Worm (Caenorhabditis elegans) whole organism, mixed stage, embryonic: ENCODE measurements around the gene H06I04.6.

ENCODE experiments used
- M03D4.4 ChIP-seq: sonication (generic microtip); optimal IDR thresholded peaks from 2 replicates; lab custom pipeline; 2017; ENCODE audit warnings: mild to moderate bottlenecking, missing genetic modification characterization, missing compliant biosample characterization
- bed-3 ChIP-seq: fragments of 200-800 bp; sonication (Bioruptor generic); optimal IDR thresholded peaks from 3 replicates; lab custom pipeline; 2018; ENCODE audit warnings: mild to moderate bottlenecking, missing genetic modification characterization, moderate library complexity, missing compliant biosample characterization
- blmp-1 ChIP-seq: fragments of 150-350 bp; optimal IDR thresholded peaks from 2 replicates; lab custom pipeline; 2014; ENCODE audit warnings: missing biosample characterization, missing genetic modification characterization
- ceh-39 ChIP-seq: fragments of 150-350 bp; optimal IDR thresholded peaks from 2 replicates; lab custom pipeline; 2014; ENCODE audit warnings: missing biosample characterization, missing genetic modification characterization
- ceh-83 ChIP-seq: fragments of 200-800 bp; sonication (Bioruptor generic); optimal IDR thresholded peaks from 2 replicates; lab custom pipeline; 2018; ENCODE audit warnings: mild to moderate bottlenecking, missing genetic modification characterization, missing compliant biosample characterization
- ces-1 ChIP-seq: fragments of 150-350 bp; optimal IDR thresholded peaks from 2 replicates; lab custom pipeline; 2014; ENCODE audit warnings: missing biosample characterization, missing genetic modification reagents, missing genetic modification characterization
- cnd-1 ChIP-seq: fragments of 200-800 bp; sonication (Bioruptor generic); optimal IDR thresholded peaks from 2 replicates; lab custom pipeline; 2018; ENCODE audit warnings: mild to moderate bottlenecking, missing genetic modification characterization, missing compliant biosample characterization
- drap-1 ChIP-seq: fragments of 200-800 bp; sonication (Bioruptor generic); optimal IDR thresholded peaks from 3 replicates; lab custom pipeline; 2018; ENCODE audit warnings: mild to moderate bottlenecking, missing genetic modification characterization, missing compliant biosample characterization
- elt-1 ChIP-seq: sonication (generic microtip); optimal IDR thresholded peaks from 2 replicates; lab custom pipeline; 2017; ENCODE audit warnings: missing genetic modification characterization, mild to moderate bottlenecking, missing compliant biosample characterization, antibody characterized with exemption, moderate library complexity, borderline replicate concordance; ENCODE audit not compliant: insufficient read depth
- elt-3 ChIP-seq: fragments of 150-350 bp; optimal IDR thresholded peaks from 2 replicates; lab custom pipeline; 2014; ENCODE audit warnings: missing biosample characterization, missing genetic modification characterization
- flh-1 ChIP-seq: fragments of 200-800 bp; sonication (Bioruptor generic); optimal IDR thresholded peaks from 2 replicates; lab custom pipeline; 2018; ENCODE audit warnings: mild to moderate bottlenecking, missing genetic modification characterization, moderate library complexity, missing compliant biosample characterization
- hlh-1 ChIP-seq: fragments of 150-350 bp; optimal IDR thresholded peaks from 2 replicates; lab custom pipeline; 2014; ENCODE audit warnings: missing biosample characterization, missing genetic modification reagents, missing genetic modification characterization
- lin-13 ChIP-seq: fragments of 150-350 bp; optimal IDR thresholded peaks from 2 replicates; lab custom pipeline; 2014; ENCODE audit warnings: missing biosample characterization, missing genetic modification characterization
- lin-32 ChIP-seq: fragments of 200-800 bp; sonication (Bioruptor generic); optimal IDR thresholded peaks from 2 replicates; lab custom pipeline; 2018; ENCODE audit warnings: mild to moderate bottlenecking, missing genetic modification characterization, missing compliant biosample characterization
- lsy-2 ChIP-seq: fragments of 150-350 bp; optimal IDR thresholded peaks from 2 replicates; lab custom pipeline; 2014; ENCODE audit warnings: missing biosample characterization, missing genetic modification characterization
- mep-1 ChIP-seq: fragments of 150-350 bp; optimal IDR thresholded peaks from 2 replicates; lab custom pipeline; 2017; ENCODE audit warnings: missing biosample characterization, missing genetic modification reagents, missing genetic modification characterization, inconsistent platforms
- mls-2 ChIP-seq: sonication (generic microtip); optimal IDR thresholded peaks from 2 replicates; lab custom pipeline; 2016; ENCODE audit warnings: mild to moderate bottlenecking, missing genetic modification characterization, moderate library complexity, missing compliant biosample characterization
- nhr-2 ChIP-seq: fragments of 150-350 bp; optimal IDR thresholded peaks from 2 replicates; lab custom pipeline; 2014; ENCODE audit warnings: missing biosample characterization, missing genetic modification characterization
- nhr-28 ChIP-seq: fragments of 150-350 bp; optimal IDR thresholded peaks from 2 replicates; lab custom pipeline; 2014; ENCODE audit warnings: missing biosample characterization, missing genetic modification characterization
- nhr-76 ChIP-seq: sonication (generic microtip); optimal IDR thresholded peaks from 2 replicates; lab custom pipeline; 2017; ENCODE audit warnings: missing biosample characterization, missing genetic modification characterization
- pha-4 ChIP-seq: fragments of 150-350 bp; optimal IDR thresholded peaks from 2 replicates; lab custom pipeline; 2018; ENCODE audit warnings: missing biosample characterization, missing genetic modification reagents, missing genetic modification characterization
- sem-2 ChIP-seq: fragments of 200-800 bp; sonication (Bioruptor generic); optimal IDR thresholded peaks from 2 replicates; lab custom pipeline; 2018; ENCODE audit warnings: mild to moderate bottlenecking, missing genetic modification characterization, missing compliant biosample characterization
- snpc-4 ChIP-seq: fragments of 150-350 bp; optimal IDR thresholded peaks from 2 replicates; lab custom pipeline; 2014; ENCODE audit warnings: missing biosample characterization, missing genetic modification characterization
- sptf-1 ChIP-seq: sonication (generic microtip); optimal IDR thresholded peaks from 2 replicates; lab custom pipeline; 2017; ENCODE audit warnings: mild to moderate bottlenecking, missing genetic modification characterization, moderate library complexity, missing compliant biosample characterization
- tbx-8 ChIP-seq: fragments of 200-800 bp; sonication (Bioruptor generic); optimal IDR thresholded peaks from 2 replicates; lab custom pipeline; 2018; ENCODE audit warnings: mild to moderate bottlenecking, missing genetic modification characterization, moderate library complexity, missing compliant biosample characterization
- unc-120 ChIP-seq: sonication (generic microtip); optimal IDR thresholded peaks from 2 replicates; lab custom pipeline; 2017; ENCODE audit warnings: missing genetic modification characterization, missing compliant biosample characterization; ENCODE audit not compliant: poor library complexity, severe bottlenecking
- unc-39 ChIP-seq: fragments of 150-350 bp; optimal IDR thresholded peaks from 2 replicates; lab custom pipeline; 2014; ENCODE audit warnings: missing biosample characterization, missing genetic modification characterization
- unc-62 ChIP-seq: fragments of 150-350 bp; optimal IDR thresholded peaks from 2 replicates; lab custom pipeline; 2014; ENCODE audit warnings: missing biosample characterization, missing genetic modification reagents, missing genetic modification characterization
- zip-8 ChIP-seq: fragments of 150-350 bp; optimal IDR thresholded peaks from 2 replicates; lab custom pipeline; 2014; ENCODE audit warnings: missing biosample characterization, missing genetic modification characterization
- ztf-11 ChIP-seq: fragments of 150-350 bp; optimal IDR thresholded peaks from 2 replicates; lab custom pipeline; 2014; ENCODE audit warnings: missing biosample characterization, missing genetic modification characterization

The H06I04.6 gene

ce11 chrIII:3047040-3047439, 17.1 kb downstream of the H06I04.6 start, which contains the start of gene cutl-25:
cutl-25 (minus strand) TSS chrIII:3047140.
- TF ChIP-seq M03D4.4 (tag; lab: Kevin White, UChicago): no peak
- no peak for TF ChIP-seq ces-1 (GFP tag; lab: Kevin White, UChicago)
- TF ChIP-seq zip-8 (tag; lab: Kevin White, UChicago): no peak
- no peak for TF ChIP-seq hlh-1 (tag; lab: Kevin White, UChicago)
- no peak for TF ChIP-seq mep-1 (tag; lab: Kevin White, UChicago)
- no peak for TF ChIP-seq ztf-11 (tag; lab: Kevin White, UChicago)
- no peak for TF ChIP-seq cnd-1
- no peak for TF ChIP-seq mls-2 (tag; lab: Kevin White, UChicago)
- no peak for TF ChIP-seq nhr-2

ce11 chrIII:3040735-3041439, 23.3 kb downstream of the H06I04.6 start, which contains the start of gene daf-2:
daf-2 (minus strand) TSS chrIII:3040846.
- no peak for TF ChIP-seq tbx-8 (GFP tag; lab: Kevin White, UChicago)

- no peak for TF ChIP-seq snpc-4 (tag; lab: Kevin White, UChicago)
- no peak for TF ChIP-seq lsy-2 (tag; lab: Kevin White, UChicago)
- TF ChIP-seq unc-120 (tag; lab: Kevin White, UChicago): no peak
- TF ChIP-seq pha-4 (tag; lab: Kevin White, UChicago): no peak
- TF ChIP-seq sptf-1: peak; percentile 21
- TF ChIP-seq bed-3 (GFP tag; lab: Kevin White, UChicago): no peak
- TF ChIP-seq nhr-76 (tag; lab: Kevin White, UChicago): no peak
- TF ChIP-seq drap-1 (GFP tag; lab: Kevin White, UChicago): no peak
- TF ChIP-seq ceh-39 (tag; lab: Kevin White, UChicago): no peak
- peak; percentile 13 for TF ChIP-seq hlh-1 (tag; lab: Kevin White, UChicago)
- TF ChIP-seq, all 35 proteins: peak for 2
Observed at ce11 chrIII:3037346-3037745, 26.8 kb downstream of the H06I04.6 start.

DNA sequence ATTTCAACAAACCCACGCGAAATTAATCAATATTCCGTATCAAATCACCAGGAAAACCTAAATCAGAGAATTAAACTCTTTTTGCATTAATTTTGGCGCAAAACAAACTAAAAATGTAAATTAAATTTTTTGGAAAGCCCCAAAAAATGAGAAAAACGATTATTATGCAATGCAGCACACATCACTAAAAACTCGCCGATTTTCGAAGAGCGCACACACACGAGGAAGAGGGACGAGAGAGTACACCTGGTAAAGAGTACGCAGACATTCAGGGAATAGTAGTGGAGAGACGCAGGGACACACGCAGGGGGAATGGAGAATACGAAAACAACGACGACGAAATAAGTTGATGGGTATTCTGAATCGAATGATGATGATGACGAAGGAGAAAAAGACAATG, 28.2 kb downstream of the H06I04.6 start:
- TF ChIP-seq ceh-83: peak; percentile 31
- peak; percentile 38 for TF ChIP-seq mls-2 (tag; lab: Kevin White, UChicago)
- TF ChIP-seq sem-2 (GFP tag; lab: Kevin White, UChicago): no peak
- TF ChIP-seq pha-4 (tag; lab: Kevin White, UChicago): peak; percentile 43
- peak; percentile 38 for TF ChIP-seq hlh-1 (tag; lab: Kevin White, UChicago)
- no peak for TF ChIP-seq flh-1 (GFP tag; lab: Kevin White, UChicago)
- peak; percentile 54 for TF ChIP-seq mep-1 (tag; lab: Kevin White, UChicago)
- peak; percentile 68 for TF ChIP-seq ces-1 (GFP tag; lab: Kevin White, UChicago)
- no peak for TF ChIP-seq sptf-1

DNA sequence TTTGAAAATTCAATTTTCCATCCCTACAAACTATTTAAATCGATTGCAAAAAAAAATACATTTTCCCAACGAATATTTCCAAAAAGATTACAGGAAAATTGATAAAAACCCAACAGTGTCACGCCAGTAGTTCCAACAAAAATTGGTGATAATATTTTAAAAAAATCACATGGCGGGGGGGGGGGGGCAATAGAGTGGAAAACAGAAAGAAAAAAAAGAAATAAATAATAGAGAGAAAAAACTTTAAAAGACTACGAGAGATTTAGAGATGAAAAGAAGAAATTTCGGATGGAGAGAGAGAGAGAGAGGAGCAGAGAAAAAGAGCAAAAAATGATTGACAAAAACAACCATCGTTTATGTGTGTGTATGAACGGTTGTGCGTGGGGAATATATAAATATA, 29.7 kb downstream of the H06I04.6 start:
- no peak for TF ChIP-seq lin-32

- TF ChIP-seq ceh-83: no peak
- TF ChIP-seq snpc-4 (tag; lab: Kevin White, UChicago): no peak
- no peak for TF ChIP-seq zip-8 (tag; lab: Kevin White, UChicago)
- no peak for TF ChIP-seq mls-2 (tag; lab: Kevin White, UChicago)
- TF ChIP-seq elt-1 (tag; lab: Kevin White, UChicago): no peak
- TF ChIP-seq sem-2 (GFP tag; lab: Kevin White, UChicago): no peak
- no peak for TF ChIP-seq blmp-1 (tag; lab: Kevin White, UChicago)
- TF ChIP-seq lin-32: no peak
- no peak for TF ChIP-seq drap-1 (GFP tag; lab: Kevin White, UChicago)
- no peak for TF ChIP-seq unc-62
- TF ChIP-seq lsy-2 (tag; lab: Kevin White, UChicago): no peak
- no peak for TF ChIP-seq nhr-28 (tag; lab: Kevin White, UChicago)
- TF ChIP-seq mep-1 (tag; lab: Kevin White, UChicago): no peak
- TF ChIP-seq ces-1 (GFP tag; lab: Kevin White, UChicago): no peak
- TF ChIP-seq ceh-39 (tag; lab: Kevin White, UChicago): no peak
- no peak for TF ChIP-seq ztf-11 (tag; lab: Kevin White, UChicago)
- no peak for TF ChIP-seq flh-1 (GFP tag; lab: Kevin White, UChicago)
- TF ChIP-seq unc-39 (tag; lab: Kevin White, UChicago): no peak
- no peak for TF ChIP-seq elt-3
- no peak for TF ChIP-seq lin-13 (tag; lab: Kevin White, UChicago)
Observed at ce11 chrIII:3033931-3034330, 30.2 kb downstream of the H06I04.6 start.
